Fruit fly (Drosophila melanogaster): ENCODE results near the gene Jon99Fi.

Jon99Fi gene

DNA sequence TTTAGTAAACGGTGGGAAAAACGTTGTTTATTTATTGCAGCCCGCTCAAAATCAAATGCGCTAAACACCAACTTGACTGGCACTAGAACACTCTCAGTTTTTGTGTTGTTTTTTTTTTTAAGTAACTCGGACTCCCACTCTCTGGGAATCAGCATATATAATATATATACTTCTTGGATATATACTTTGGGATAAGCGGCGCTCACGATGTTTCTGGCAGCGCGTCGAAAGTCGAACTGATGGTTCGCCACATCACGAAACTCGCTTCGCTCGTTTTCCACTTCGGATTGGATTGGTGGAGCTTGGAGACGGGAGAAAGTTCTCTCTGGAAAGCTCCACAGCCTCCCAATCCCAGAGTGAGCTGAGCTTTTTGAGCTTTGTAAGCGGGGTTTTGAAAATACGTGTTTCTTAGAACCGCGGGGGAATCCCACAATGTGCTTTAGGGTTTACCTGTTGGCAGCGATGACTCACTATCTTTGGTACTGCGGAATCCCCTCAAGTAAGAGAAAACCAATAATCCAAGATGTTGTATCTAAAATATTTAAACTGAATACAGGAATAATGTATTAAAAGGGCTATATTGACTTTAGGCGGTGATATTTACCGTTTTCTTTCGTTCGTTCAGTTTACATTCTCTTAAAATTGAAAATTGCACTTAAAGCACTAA lies 38.2 kb downstream of the Jon99Fi start, which contains the start of gene jdp (continued):
- no peak for TF ChIP-seq Gsc (GFP tag; IDR thresholded peaks at IDR 0.05)
- peak; percentile 32; the same call in 1 of the 2 replicates for TF ChIP-seq CG32532 (GFP tag; IDR thresholded peaks at IDR 0.05)
- no peak for TF ChIP-seq btn (GFP tag; optimal IDR thresholded peaks at IDR 0.05)
- peak; percentile 65 for TF ChIP-seq Nf-YC (tag; optimal IDR thresholded peaks at IDR 0.05)
- peak; percentile 90 for TF ChIP-seq CG13894 (tag; optimal IDR thresholded peaks at IDR 0.05)
- no peak for TF ChIP-seq CG10431 (GFP tag; optimal IDR thresholded peaks at IDR 0.05)
- TF ChIP-seq CG10462 (GFP tag; optimal IDR thresholded peaks at IDR 0.05) = no peak
- TF ChIP-seq Rfx (GFP tag; IDR thresholded peaks at IDR 0.05) = peak; percentile 49; the same call in 1 of the 2 replicates
- no peak for TF ChIP-seq CG16815 (GFP tag; optimal IDR thresholded peaks at IDR 0.05)
- TF ChIP-seq jigr1 (GFP tag; IDR thresholded peaks at IDR 0.05) = no peak
- TF ChIP-seq gcm2 (GFP tag; optimal IDR thresholded peaks at IDR 0.05) = no peak
- no peak for TF ChIP-seq zfh1 (GFP tag; IDR thresholded peaks at IDR 0.05)
- TF ChIP-seq Hr78 (GFP tag; optimal IDR thresholded peaks at IDR 0.05) = no peak
- no peak for TF ChIP-seq slou (GFP tag; optimal IDR thresholded peaks at IDR 0.05)
- TF ChIP-seq vfl (GFP tag; optimal IDR thresholded peaks at IDR 0.05) = no peak
- no peak for TF ChIP-seq CG11695 (GFP tag; IDR thresholded peaks at IDR 0.05)
- no peak for TF ChIP-seq Sox100B (GFP tag; optimal IDR thresholded peaks at IDR 0.05)
- TF ChIP-seq CG7357 (GFP tag; IDR thresholded peaks at IDR 0.05) = no peak
- TF ChIP-seq CG3281 (GFP tag; optimal IDR thresholded peaks at IDR 0.05) = no peak
- TF ChIP-seq ftz-f1 (GFP tag; optimal IDR thresholded peaks at IDR 0.05) = no peak
- peak; percentile 15 for TF ChIP-seq lab (GFP tag; optimal IDR thresholded peaks at IDR 0.05)
- TF ChIP-seq Lim3 (GFP tag; IDR thresholded peaks at IDR 0.05) = no peak
- no peak for TF ChIP-seq CG34224 (GFP tag; IDR thresholded peaks at IDR 0.05; ENCODE audit: partially characterized antibody)
- no peak for TF ChIP-seq CG3838 (GFP tag; optimal IDR thresholded peaks at IDR 0.05)
- no peak for TF ChIP-seq D19A (tag; optimal IDR thresholded peaks at IDR 0.05)
- TF ChIP-seq crc (GFP tag; optimal IDR thresholded peaks at IDR 0.05) = no peak
- no peak for TF ChIP-seq twi (tag; optimal IDR thresholded peaks at IDR 0.05)
- peak; percentile 55 for TF ChIP-seq abd-A (tag; optimal IDR thresholded peaks at IDR 0.05)
- no peak for TF ChIP-seq toy (GFP tag; IDR thresholded peaks at IDR 0.05)
- no peak for TF ChIP-seq Dfd (GFP tag; optimal IDR thresholded peaks at IDR 0.05)
- peak; percentile 8 for TF ChIP-seq corto (GFP tag; optimal IDR thresholded peaks at IDR 0.05)
- TF ChIP-seq CG12299 (tag; optimal IDR thresholded peaks at IDR 0.05) = no peak
- peak; percentile 20; the same call in 1 of the 2 replicates for TF ChIP-seq CG13287 (GFP tag; IDR thresholded peaks at IDR 0.05; ENCODE audit: partially characterized antibody)
- TF ChIP-seq Dref (GFP tag; IDR thresholded peaks at IDR 0.05) = no peak
- TF ChIP-seq CG3065 (GFP tag; optimal IDR thresholded peaks at IDR 0.05) = no peak
- no peak for TF ChIP-seq Meics (GFP tag; optimal IDR thresholded peaks at IDR 0.05)
- TF ChIP-seq zfh2 (GFP tag; optimal IDR thresholded peaks at IDR 0.05) = no peak
- TF ChIP-seq esg (GFP tag; conservative IDR thresholded peaks at IDR 0.05) = no peak
- peak; percentile 25; the same call in 1 of the 3 replicates for TF ChIP-seq Dbx (GFP tag; IDR thresholded peaks at IDR 0.05)
- TF ChIP-seq Fer2 (tag; optimal IDR thresholded peaks at IDR 0.05) = no peak
- no peak for TF ChIP-seq schlank (tag; optimal IDR thresholded peaks at IDR 0.05)
- no peak for TF ChIP-seq knrl (GFP tag; IDR thresholded peaks at IDR 0.05; ENCODE audit: partially characterized antibody)
- TF ChIP-seq CG4328 (GFP tag; optimal IDR thresholded peaks at IDR 0.05) = no peak
- TF ChIP-seq CoRest (tag; optimal IDR thresholded peaks at IDR 0.05) = no peak
- no peak for TF ChIP-seq CG6689 (GFP tag; IDR thresholded peaks at IDR 0.05)
- TF ChIP-seq usp (GFP tag; optimal IDR thresholded peaks at IDR 0.05) = no peak
- no peak for TF ChIP-seq sc (optimal IDR thresholded peaks at IDR 0.05)
- no peak for TF ChIP-seq sc (GFP tag; optimal IDR thresholded peaks at IDR 0.05)
- TF ChIP-seq Jarid2 (GFP tag; optimal IDR thresholded peaks at IDR 0.05) = peak; percentile 85
- TF ChIP-seq hb (GFP tag; IDR thresholded peaks at IDR 0.05; ENCODE audit: partially characterized antibody) = no peak
- no peak for TF ChIP-seq CG12071 (GFP tag; optimal IDR thresholded peaks at IDR 0.05)
